Worm (Caenorhabditis elegans) whole organism, midembryonic: ENCODE measurements around the gene srh-98.

Experiments
- T22C8.4 ChIP-seq: fragments of 200-800 bp; sonication (Bioruptor generic); IDR thresholded peaks from 2 replicates; pipeline ENCODE4 v1.3.6; 2022; ENCODE audit warnings: missing genetic modification characterization, missing compliant biosample characterization
- flt-1 ChIP-seq: fragments of 200-800 bp; sonication (Bioruptor generic); IDR thresholded peaks from 2 replicates; pipeline ENCODE4 v1.3.6; 2022; ENCODE audit warnings: missing genetic modification characterization, missing compliant biosample characterization
- klf-2 ChIP-seq: fragments of 200-800 bp; sonication (Bioruptor generic); conservative IDR thresholded peaks from 2 replicates; pipeline ENCODE4 v1.3.6; 2022; ENCODE audit warnings: missing genetic modification reagents, missing genetic modification characterization, missing compliant biosample characterization
- ref-1 ChIP-seq: fragments of 200-800 bp; sonication (Bioruptor generic); conservative IDR thresholded peaks from 2 replicates; pipeline ENCODE4 v1.3.6; 2022; ENCODE audit warnings: missing genetic modification reagents, missing genetic modification characterization, missing compliant biosample characterization
- tab-1 ChIP-seq: fragments of 200-800 bp; sonication (Bioruptor generic); IDR thresholded peaks from 2 replicates; pipeline ENCODE4 v1.3.6; 2022; ENCODE audit warnings: missing genetic modification characterization, missing compliant biosample characterization
- ztf-23 ChIP-seq: fragments of 200-800 bp; sonication (Bioruptor generic); IDR thresholded peaks from 2 replicates; pipeline ENCODE4 v1.3.6; 2022; ENCODE audit warnings: missing genetic modification reagents, missing genetic modification characterization, missing compliant biosample characterization
- ztf-29 ChIP-seq: fragments of 200-800 bp; sonication (Bioruptor generic); IDR thresholded peaks from 2 replicates; pipeline ENCODE4 v1.3.6; 2022; ENCODE audit warnings: missing genetic modification reagents, missing genetic modification characterization, missing compliant biosample characterization

- TF ChIP-seq flt-1 (GFP tag; lab: Robert Waterston, UW) (no peak), T22C8.4 (GFP tag; lab: Robert Waterston, UW) (no peak), ref-1 (GFP tag; lab: Robert Waterston, UW) (no peak), tab-1 (GFP tag; lab: Robert Waterston, UW) (no peak), ztf-23 (GFP tag; lab: Robert Waterston, UW) (no peak), klf-2 (GFP tag; lab: Robert Waterston, UW) (no peak), ztf-29 (GFP tag; lab: Robert Waterston, UW) (no peak)
Observed at ce11 chrV:16229439-16229838, 6.1 kb downstream of the srh-98 start.
